Fruit fly (Drosophila melanogaster) whole organism, embryonic: ENCODE measurements around the gene Wdr62.

Experiments used
- Adf1 ChIP-seq: fragments of 200-800 bp; sonication (Bioruptor generic); IDR thresholded peaks from 2 replicates; pipeline ENCODE4 v1.3.6; 2022; ENCODE audit warnings: missing biosample characterization, missing genetic modification characterization
- CG11085 ChIP-seq: fragments of 200-800 bp; sonication (Bioruptor generic); IDR thresholded peaks from 2 replicates; pipeline ENCODE4 v1.3.6; 2022; ENCODE audit warnings: missing biosample characterization, missing genetic modification characterization
- CG11093 ChIP-seq: fragments of 200-800 bp; sonication (Bioruptor generic); IDR thresholded peaks from 3 replicates; pipeline ENCODE4 v1.3.6; 2022; ENCODE audit warnings: missing biosample characterization, missing genetic modification characterization
- CG11398 ChIP-seq: fragments of 200-800 bp; sonication (Bioruptor generic); optimal IDR thresholded peaks from 2 replicates; lab custom pipeline; 2016; ENCODE audit warnings: missing biosample characterization, missing genetic modification characterization
- CG14860 ChIP-seq: fragments of 200-800 bp; sonication (Bioruptor generic); IDR thresholded peaks from 3 replicates; pipeline ENCODE4 v1.3.6; 2022; ENCODE audit warnings: missing biosample characterization, missing genetic modification characterization; ENCODE audit not compliant: partially characterized antibody
- CG1529 ChIP-seq: fragments of 200-800 bp; sonication (Bioruptor generic); optimal IDR thresholded peaks from 3 replicates; lab custom pipeline; 2018; ENCODE audit warnings: missing biosample characterization, missing genetic modification characterization
- CG15479 ChIP-seq: fragments of 200-800 bp; sonication (Bioruptor generic); optimal IDR thresholded peaks from 3 replicates; lab custom pipeline; 2019; ENCODE audit warnings: missing biosample characterization, mild to moderate bottlenecking, missing genetic modification characterization, moderate library complexity
- CG15601 ChIP-seq: fragments of 200-800 bp; sonication (Bioruptor generic); optimal IDR thresholded peaks from 3 replicates; lab custom pipeline; 2019; ENCODE audit warnings: missing biosample characterization, mild to moderate bottlenecking, missing genetic modification characterization, moderate library complexity
- CG16815 ChIP-seq: fragments of 200-800 bp; sonication (Bioruptor generic); optimal IDR thresholded peaks from 3 replicates; lab custom pipeline; 2017; ENCODE audit warnings: missing biosample characterization, mild to moderate bottlenecking, missing genetic modification characterization
- CG1792 ChIP-seq: fragments of 200-800 bp; sonication (Bioruptor generic); optimal IDR thresholded peaks from 2 replicates; lab custom pipeline; 2016; ENCODE audit warnings: missing biosample characterization, missing genetic modification characterization
- CG1832 ChIP-seq: fragments of 200-800 bp; sonication (Bioruptor generic); optimal IDR thresholded peaks from 2 replicates; lab custom pipeline; 2017; ENCODE audit warnings: missing biosample characterization, mild to moderate bottlenecking, missing genetic modification characterization, inconsistent platforms
- CG18619 ChIP-seq: fragments of 200-800 bp; sonication (Bioruptor generic); optimal IDR thresholded peaks from 3 replicates; lab custom pipeline; 2017; ENCODE audit warnings: missing biosample characterization, mild to moderate bottlenecking, missing genetic modification characterization
- CG31224 ChIP-seq: fragments of 200-800 bp; sonication (Bioruptor generic); IDR thresholded peaks from 2 replicates; pipeline ENCODE4 v1.3.6; 2022; ENCODE audit warnings: missing biosample characterization, missing genetic modification characterization
- CG31388 ChIP-seq: fragments of 200-800 bp; sonication (Bioruptor generic); optimal IDR thresholded peaks from 2 replicates; lab custom pipeline; 2016; ENCODE audit warnings: missing biosample characterization, missing genetic modification characterization
- CG31441 ChIP-seq: fragments of 200-800 bp; sonication (Bioruptor generic); IDR thresholded peaks from 2 replicates; pipeline ENCODE4 v1.3.6; 2022; ENCODE audit warnings: missing biosample characterization, missing genetic modification characterization
- CG3726 ChIP-seq: fragments of 200-800 bp; sonication (Bioruptor generic); IDR thresholded peaks from 3 replicates; pipeline ENCODE4, ENCODE4 v1.3.6; 2022; ENCODE audit warnings: missing biosample characterization, missing genetic modification characterization
- CG4282 ChIP-seq: fragments of 200-800 bp; sonication (Bioruptor generic); optimal IDR thresholded peaks from 2 replicates; lab custom pipeline; 2016; ENCODE audit warnings: missing biosample characterization, missing genetic modification characterization
- CG4328 ChIP-seq: fragments of 200-800 bp; sonication (Bioruptor generic); optimal IDR thresholded peaks from 3 replicates; lab custom pipeline; 2017; ENCODE audit warnings: missing biosample characterization, missing genetic modification reagents, missing genetic modification characterization
- CG5180 ChIP-seq: fragments of 200-800 bp; sonication (Bioruptor generic); optimal IDR thresholded peaks from 3 replicates; lab custom pipeline; 2017; ENCODE audit warnings: missing biosample characterization, missing genetic modification characterization, mild to moderate bottlenecking, moderate library complexity, missing genetic modification reagents
- Doc3 ChIP-seq: fragments of 200-800 bp; sonication (Bioruptor generic); IDR thresholded peaks from 3 replicates; pipeline ENCODE4 v1.3.6; 2022; ENCODE audit warnings: missing biosample characterization, missing genetic modification characterization; ENCODE audit not compliant: partially characterized antibody
- ERR ChIP-seq: fragments of 200-800 bp; sonication (Bioruptor generic); optimal IDR thresholded peaks from 2 replicates; lab custom pipeline; 2016; ENCODE audit warnings: missing biosample characterization, missing genetic modification characterization
- Eip74EF ChIP-seq, 2 experiments: fragments of 200-800 bp in 1 of 2; fragments of >200 bp in 1 of 2; sonication (Bioruptor generic) in 1 of 2; optimal IDR thresholded peaks; 2 replicates each; lab custom pipeline; 2017 to 2019; ENCODE audit warnings: missing biosample characterization in 2 of 2, missing genetic modification characterization in 2 of 2, mild to moderate bottlenecking in 1 of 2, moderate library complexity in 1 of 2
- Ets97D ChIP-seq: fragments of 200-800 bp; sonication (Bioruptor generic); optimal IDR thresholded peaks from 3 replicates; lab custom pipeline; 2016; ENCODE audit warnings: missing biosample characterization, missing genetic modification characterization
- Fer3 ChIP-seq: fragments of 200-800 bp; sonication (Bioruptor generic); optimal IDR thresholded peaks from 2 replicates; lab custom pipeline; 2018; ENCODE audit warnings: missing biosample characterization, mild to moderate bottlenecking, missing genetic modification characterization, moderate library complexity
- HLH4C ChIP-seq: fragments of 200-800 bp; sonication (Bioruptor generic); IDR thresholded peaks from 3 replicates; pipeline ENCODE4 v1.3.6; 2022; ENCODE audit warnings: missing biosample characterization, missing genetic modification characterization; ENCODE audit not compliant: partially characterized antibody
- Lhr ChIP-seq: fragments of 200-800 bp; sonication (Bioruptor generic); optimal IDR thresholded peaks from 3 replicates; lab custom pipeline; 2017; ENCODE audit warnings: mild to moderate bottlenecking, missing biosample characterization, missing genetic modification reagents, missing genetic modification characterization
- MTF-1 ChIP-seq: fragments of 200-800 bp; sonication (Bioruptor generic); optimal IDR thresholded peaks from 2 replicates; lab custom pipeline; 2018; ENCODE audit warnings: missing biosample characterization, mild to moderate bottlenecking, missing genetic modification characterization, borderline replicate concordance
- Ptx1 ChIP-seq: fragments of 200-800 bp; sonication (Bioruptor generic); IDR thresholded peaks from 2 replicates; pipeline ENCODE4 v1.3.6; 2022; ENCODE audit warnings: missing biosample characterization, missing genetic modification characterization
- Scr ChIP-seq: fragments of 200-800 bp; sonication (Bioruptor generic); IDR thresholded peaks from 2 replicates; pipeline ENCODE4 v1.3.6; 2022; ENCODE audit warnings: missing biosample characterization, missing genetic modification characterization; ENCODE audit not compliant: partially characterized antibody
- ab ChIP-seq: fragments of 200-800 bp; sonication (Bioruptor generic); optimal IDR thresholded peaks from 2 replicates; lab custom pipeline; 2016; ENCODE audit warnings: missing biosample characterization, missing genetic modification characterization
- chif ChIP-seq, 2 experiments: fragments of 200-800 bp; sonication (Bioruptor generic); optimal IDR thresholded peaks; 3 replicates each; lab custom pipeline; 2016; ENCODE audit warnings: missing biosample characterization in 2 of 2, missing genetic modification characterization in 2 of 2
- chinmo ChIP-seq: fragments of 200-800 bp; sonication (Bioruptor generic); IDR thresholded peaks from 4 replicates; pipeline ENCODE4 v1.3.6; 2022; ENCODE audit warnings: missing biosample characterization, missing genetic modification characterization; ENCODE audit not compliant: partially characterized antibody
- chm ChIP-seq: fragments of 200-800 bp; sonication (Bioruptor generic); IDR thresholded peaks from 2 replicates; pipeline ENCODE4 v1.3.6; 2022; ENCODE audit warnings: missing biosample characterization, missing genetic modification characterization
- croc ChIP-seq: fragments of 200-800 bp; sonication (Bioruptor generic); conservative IDR thresholded peaks from 3 replicates; pipeline ENCODE4 v1.3.6; 2022; ENCODE audit warnings: missing biosample characterization, missing genetic modification characterization
- fru ChIP-seq: fragments of >200 bp; optimal IDR thresholded peaks from 2 replicates; lab custom pipeline; 2017
- gce ChIP-seq: fragments of 200-800 bp; sonication (Bioruptor generic); IDR thresholded peaks from 3 replicates; pipeline ENCODE4 v1.3.6; 2022; ENCODE audit warnings: missing biosample characterization, missing genetic modification characterization
- grn ChIP-seq: fragments of 200-800 bp; sonication (Bioruptor generic); optimal IDR thresholded peaks from 3 replicates; lab custom pipeline; 2017; ENCODE audit warnings: missing biosample characterization, missing genetic modification characterization
- nau ChIP-seq: fragments of 200-800 bp; sonication (Bioruptor generic); optimal IDR thresholded peaks from 3 replicates; lab custom pipeline; 2017; ENCODE audit warnings: missing biosample characterization, mild to moderate bottlenecking, missing genetic modification characterization, missing genetic modification reagents
- nerfin-1 ChIP-seq: fragments of 200-800 bp; sonication (Bioruptor generic); optimal IDR thresholded peaks from 3 replicates; lab custom pipeline; 2019; ENCODE audit warnings: missing biosample characterization, mild to moderate bottlenecking, missing genetic modification characterization, moderate library complexity
- org-1 ChIP-seq: fragments of 200-800 bp; sonication (Bioruptor generic); optimal IDR thresholded peaks from 2 replicates; lab custom pipeline; 2017; ENCODE audit warnings: missing biosample characterization, missing genetic modification characterization
- pho ChIP-seq: fragments of 200-800 bp; sonication (Bioruptor generic); optimal IDR thresholded peaks from 2 replicates; lab custom pipeline; 2016; ENCODE audit warnings: missing biosample characterization, missing genetic modification characterization
- phol ChIP-seq: fragments of 200-800 bp; sonication (Bioruptor generic); optimal IDR thresholded peaks from 3 replicates; lab custom pipeline; 2018; ENCODE audit warnings: missing biosample characterization, mild to moderate bottlenecking, missing genetic modification characterization, moderate library complexity
- sna ChIP-seq: fragments of 200-800 bp; sonication (Bioruptor generic); IDR thresholded peaks from 2 replicates; pipeline ENCODE4 v1.3.6; 2022; ENCODE audit warnings: missing biosample characterization, missing genetic modification characterization; ENCODE audit not compliant: partially characterized antibody
- tin ChIP-seq: fragments of 200-800 bp; sonication (Bioruptor generic); optimal IDR thresholded peaks from 3 replicates; lab custom pipeline; 2016; ENCODE audit warnings: missing biosample characterization, missing genetic modification characterization
- trh ChIP-seq: fragments of 200-800 bp; sonication (Bioruptor generic); optimal IDR thresholded peaks from 2 replicates; lab custom pipeline; 2016; ENCODE audit warnings: missing biosample characterization, missing genetic modification characterization
- tx ChIP-seq: fragments of 200-800 bp; sonication (Bioruptor generic); optimal IDR thresholded peaks from 2 replicates; lab custom pipeline; 2016; ENCODE audit warnings: missing biosample characterization, missing genetic modification characterization
- zen2 ChIP-seq: fragments of 200-800 bp; sonication (Bioruptor generic); IDR thresholded peaks from 3 replicates; pipeline ENCODE4 v1.3.6; 2022; ENCODE audit warnings: missing biosample characterization, missing genetic modification characterization; ENCODE audit not compliant: partially characterized antibody
- zfh2 ChIP-seq: fragments of 200-800 bp; sonication (Bioruptor generic); optimal IDR thresholded peaks from 2 replicates; lab custom pipeline; 2016; ENCODE audit warnings: missing biosample characterization, missing genetic modification characterization

The Wdr62 gene

dm6 chr2L:1986343-1987280 is 102.2 kb downstream of the Wdr62 start (continued):
- TF ChIP-seq CG31224 (GFP tag; lab: Robert Waterston, UW) (no peak), MTF-1 (GFP tag; lab: Kevin White, UChicago) (no peak), CG11085 (peak; percentile 49; the same call in 1 of the 2 replicates), chif (GFP tag; optimal IDR thresholded peaks at IDR 0.05; lab: Kevin White, UChicago) (peak in 1 of 2 experiments; percentile 26), Ptx1 (GFP tag; lab: Robert Waterston, UW) (peak; percentile 59), CG15479 (GFP tag; lab: Kevin White, UChicago) (no peak), CG1832 (GFP tag; lab: Kevin White, UChicago) (no peak), HLH4C (no peak), ERR (peak; percentile 76), Ets97D (GFP tag; lab: Kevin White, UChicago) (peak; percentile 11), pho (GFP tag; lab: Kevin White, UChicago) (peak; percentile 48), nau (GFP tag; lab: Kevin White, UChicago) (no peak), nerfin-1 (tag; lab: Kevin White, UChicago) (no peak), sna (no peak), Scr (no peak), CG4328 (GFP tag; lab: Kevin White, UChicago) (peak; percentile 26), CG31388 (GFP tag; lab: Kevin White, UChicago) (no peak), org-1 (GFP tag; lab: Kevin White, UChicago) (no peak), croc (GFP tag; lab: Robert Waterston, UW) (no peak), CG14860 (GFP tag; lab: Robert Waterston, UW) (no peak), CG16815 (GFP tag; lab: Kevin White, UChicago) (peak; percentile 4), CG31441 (GFP tag; lab: Robert Waterston, UW) (0 out of 2 replicates have a peak, but pooled peaks have one; percentile 44), CG11093 (GFP tag; lab: Robert Waterston, UW) (no peak), chinmo (GFP tag; lab: Robert Waterston, UW) (no peak), tx (peak; percentile 17), Eip74EF (GFP tag; optimal IDR thresholded peaks at IDR 0.05; lab: Kevin White, UChicago) (no peak), trh (GFP tag; lab: Kevin White, UChicago) (no peak), CG18619 (GFP tag; lab: Kevin White, UChicago) (peak; percentile 66), CG3726 (no peak), fru (no peak), ab (GFP tag; lab: Kevin White, UChicago) (no peak), zfh2 (peak; percentile 77), phol (tag; lab: Kevin White, UChicago) (peak; percentile 25), CG11398 (no peak), CG4282 (no peak), Lhr (GFP tag; lab: Kevin White, UChicago) (no peak), Fer3 (tag; lab: Kevin White, UChicago) (peak; percentile 38), tin (GFP tag; lab: Kevin White, UChicago) (peak; percentile 54), CG1792 (GFP tag; lab: Kevin White, UChicago) (peak; percentile 21), chm (GFP tag; lab: Robert Waterston, UW) (no peak; the same call in 1 of the 2 replicates), CG15601 (tag; lab: Kevin White, UChicago) (no peak), CG5180 (no peak), gce (GFP tag; lab: Robert Waterston, UW) (no peak; the same call in 2 of the 3 replicates), zen2 (GFP tag; lab: Robert Waterston, UW) (no peak), Doc3 (GFP tag; lab: Robert Waterston, UW) (no peak), grn (peak; percentile 89), CG1529 (GFP tag; lab: Kevin White, UChicago) (no peak), Adf1 (GFP tag; lab: Robert Waterston, UW) (no peak)
